Worm (Caenorhabditis elegans) whole organism, young adult: ENCODE results near the gene ugt-60.
A peak's percentile ranks its signal among the peaks of the same experiment; 100 is the strongest.

ENCODE experiments used
- B0019.2 ChIP-seq: fragments of 200-800 bp; sonication (Bioruptor generic); conservative IDR thresholded peaks from 2 replicates; pipeline ENCODE4 v1.3.6; 2022; ENCODE audit warnings: missing genetic modification reagents, missing genetic modification characterization, missing compliant biosample characterization
- B0035.1 ChIP-seq: sonication (generic microtip); optimal IDR thresholded peaks from 2 replicates; lab custom pipeline; 2016; ENCODE audit warnings: missing genetic modification characterization, mild to moderate bottlenecking, missing compliant biosample characterization, missing genotype, missing genetic modification reagents
- B0261.1 ChIP-seq: sonication (generic microtip); optimal IDR thresholded peaks from 2 replicates; lab custom pipeline; 2016; ENCODE audit warnings: mild to moderate bottlenecking, missing genetic modification characterization, moderate library complexity, missing compliant biosample characterization
- F33H1.4 ChIP-seq: fragments of 200-800 bp; sonication (Bioruptor generic); IDR thresholded peaks from 2 replicates; pipeline ENCODE4 v1.3.6; 2022; ENCODE audit warnings: missing genetic modification reagents, missing genetic modification characterization, missing compliant biosample characterization
- F39B2.1 ChIP-seq: fragments of 200-800 bp; sonication (Bioruptor generic); IDR thresholded peaks from 2 replicates; pipeline ENCODE4 v1.3.6; 2022; ENCODE audit warnings: missing genetic modification reagents, missing genetic modification characterization, missing compliant biosample characterization
- F49E8.2 ChIP-seq: sonication (generic microtip); optimal IDR thresholded peaks from 3 replicates; lab custom pipeline; 2017; ENCODE audit warnings: missing genetic modification characterization, mild to moderate bottlenecking, missing compliant biosample characterization, antibody characterized with exemption, moderate library complexity; ENCODE audit not compliant: insufficient read depth
- F55B11.4 ChIP-seq: sonication (generic microtip); optimal IDR thresholded peaks from 2 replicates; lab custom pipeline; 2016; ENCODE audit warnings: missing compliant biosample characterization, missing genetic modification characterization, borderline replicate concordance; ENCODE audit not compliant: insufficient read depth
- Y53F4B.3 ChIP-seq: fragments of 200-800 bp; sonication (Bioruptor generic); IDR thresholded peaks from 2 replicates; pipeline ENCODE4 v1.3.6; 2022; ENCODE audit warnings: missing genetic modification reagents, missing genetic modification characterization, missing compliant biosample characterization
- Y56A3A.18 ChIP-seq: fragments of 200-800 bp; sonication (Bioruptor generic); IDR thresholded peaks from 2 replicates; pipeline ENCODE4 v1.3.6; 2022; ENCODE audit warnings: missing genetic modification reagents, missing genetic modification characterization, missing compliant biosample characterization
- ama-1 ChIP-seq, 3 experiments: fragments of 150-350 bp in 1 of 3; sonication (generic microtip) in 2 of 3; optimal IDR thresholded peaks; 2 replicates each; lab custom pipeline; 2014 to 2018; ENCODE audit warnings: missing biosample characterization in 2 of 3, missing genetic modification characterization in 2 of 3, missing genetic modification reagents in 2 of 3
- aptf-3 ChIP-seq: fragments of 200-800 bp; sonication (Bioruptor generic); IDR thresholded peaks from 2 replicates; pipeline ENCODE4 v1.3.6; 2022; ENCODE audit warnings: missing genetic modification characterization, missing compliant biosample characterization
- attf-5 ChIP-seq: fragments of 200-800 bp; sonication (Bioruptor generic); optimal IDR thresholded peaks from 2 replicates; lab custom pipeline; 2018; ENCODE audit warnings: mild to moderate bottlenecking, missing genetic modification characterization, missing compliant biosample characterization
- ceh-91 ChIP-seq: fragments of 200-800 bp; sonication (Bioruptor generic); IDR thresholded peaks from 2 replicates; pipeline ENCODE4 v1.3.6; 2022; ENCODE audit warnings: missing genetic modification reagents, missing genetic modification characterization, missing compliant biosample characterization
- die-1 ChIP-seq: sonication (generic microtip); optimal IDR thresholded peaks from 2 replicates; lab custom pipeline; 2016; ENCODE audit warnings: missing genotype, mild to moderate bottlenecking, missing genetic modification characterization, missing compliant biosample characterization
- dox-1 ChIP-seq: fragments of 200-800 bp; sonication (Bioruptor generic); IDR thresholded peaks from 2 replicates; pipeline ENCODE4 v1.3.6; 2022; ENCODE audit warnings: missing genetic modification reagents, missing genetic modification characterization, missing compliant biosample characterization
- egl-44 ChIP-seq: fragments of 200-800 bp; sonication (Bioruptor generic); IDR thresholded peaks from 2 replicates; pipeline ENCODE4 v1.3.6; 2022; ENCODE audit warnings: missing genetic modification reagents, missing genetic modification characterization, missing compliant biosample characterization
- egrh-3 ChIP-seq: fragments of 200-800 bp; sonication (Bioruptor generic); IDR thresholded peaks from 2 replicates; pipeline ENCODE4 v1.3.6; 2022; ENCODE audit warnings: missing genetic modification reagents, missing genetic modification characterization, missing compliant biosample characterization
- ekl-4 ChIP-seq: fragments of 200-800 bp; sonication (Bioruptor generic); IDR thresholded peaks from 2 replicates; pipeline ENCODE4 v1.3.6; 2022; ENCODE audit warnings: missing genetic modification reagents, missing genetic modification characterization, missing compliant biosample characterization
- ets-4 ChIP-seq: fragments of 200-800 bp; sonication (Bioruptor generic); optimal IDR thresholded peaks from 2 replicates; lab custom pipeline; 2018; ENCODE audit warnings: mild to moderate bottlenecking, missing genetic modification characterization, missing compliant biosample characterization
- let-607 ChIP-seq, 2 experiments: fragments of 200-800 bp in 1 of 2; sonication (Bioruptor generic) in 1 of 2; sonication (generic microtip) in 1 of 2; optimal IDR thresholded peaks; 2 replicates each; lab custom pipeline; 2016 to 2018; ENCODE audit warnings: mild to moderate bottlenecking in 2 of 2, missing compliant biosample characterization in 2 of 2, missing genetic modification characterization in 2 of 2, moderate library complexity in 2 of 2, missing genotype in 1 of 2
- madf-3 ChIP-seq: fragments of 200-800 bp; sonication (Bioruptor generic); IDR thresholded peaks from 2 replicates; pipeline ENCODE4 v1.3.6; 2022; ENCODE audit warnings: missing genetic modification reagents, missing genetic modification characterization, missing compliant biosample characterization
- madf-6 ChIP-seq: fragments of 200-800 bp; sonication (Bioruptor generic); IDR thresholded peaks from 2 replicates; pipeline ENCODE4 v1.3.6; 2022; ENCODE audit warnings: missing genetic modification reagents, missing genetic modification characterization, missing compliant biosample characterization
- mel-28 ChIP-seq: sonication (generic microtip); optimal IDR thresholded peaks from 2 replicates; lab custom pipeline; 2016; ENCODE audit warnings: borderline replicate concordance, mild to moderate bottlenecking, missing genetic modification characterization, missing compliant biosample characterization
- mes-4 ChIP-seq: sonication (generic microtip); optimal IDR thresholded peaks from 2 replicates; lab custom pipeline; 2016; ENCODE audit warnings: missing genotype, missing genetic modification characterization, missing compliant biosample characterization
- mxl-1 ChIP-seq: sonication (generic microtip); optimal IDR thresholded peaks from 2 replicates; lab custom pipeline; 2016; ENCODE audit warnings: missing genetic modification characterization, missing compliant biosample characterization
- nhr-27 ChIP-seq: fragments of 200-800 bp; sonication (Bioruptor generic); optimal IDR thresholded peaks from 2 replicates; lab custom pipeline; 2018; ENCODE audit warnings: mild to moderate bottlenecking, missing genetic modification characterization, moderate library complexity, missing compliant biosample characterization
- nhr-80 ChIP-seq: sonication (generic microtip); optimal IDR thresholded peaks from 2 replicates; lab custom pipeline; 2016; ENCODE audit warnings: missing genetic modification characterization, missing compliant biosample characterization
- rpc-1 ChIP-seq, 2 experiments: fragments of 150-350 bp in 1 of 2; sonication (generic microtip) in 1 of 2; optimal IDR thresholded peaks; 2 replicates each; lab custom pipeline; 2014 to 2018; ENCODE audit warnings: missing biosample characterization in 1 of 2, missing genetic modification characterization in 1 of 2, missing genetic modification reagents in 1 of 2, missing genotype in 1 of 2
- sea-2 ChIP-seq: fragments of 200-800 bp; sonication (Bioruptor generic); IDR thresholded peaks from 2 replicates; pipeline ENCODE4 v1.3.6; 2022; ENCODE audit warnings: missing genetic modification characterization, missing compliant biosample characterization
- snpc-1.1 ChIP-seq: sonication (generic microtip); optimal IDR thresholded peaks from 2 replicates; lab custom pipeline; 2017; ENCODE audit warnings: missing genetic modification characterization, mild to moderate bottlenecking, missing compliant biosample characterization, antibody characterized with exemption, moderate library complexity, missing genotype, missing genetic modification reagents; ENCODE audit not compliant: insufficient read depth
- snpc-3.4 ChIP-seq: sonication (generic microtip); optimal IDR thresholded peaks from 2 replicates; lab custom pipeline; 2017; ENCODE audit warnings: missing genetic modification characterization, mild to moderate bottlenecking, missing compliant biosample characterization, antibody characterized with exemption, moderate library complexity, missing genotype, missing genetic modification reagents
- snpc-4 ChIP-seq, 5 experiments: fragments of 150-350 bp in 1 of 5; sonication (generic microtip) in 4 of 5; optimal IDR thresholded peaks; 2 replicates each; lab custom pipeline; 2014 to 2018; ENCODE audit warnings: missing genetic modification characterization in 5 of 5, missing biosample characterization in 3 of 5, antibody characterized with exemption in 2 of 5, mild to moderate bottlenecking in 2 of 5, missing compliant biosample characterization in 2 of 5, missing genotype in 2 of 5, moderate library complexity in 2 of 5, missing genetic modification reagents in 1 of 5
- zfh-2 ChIP-seq: fragments of 200-800 bp; sonication (Bioruptor generic); conservative IDR thresholded peaks from 2 replicates; pipeline ENCODE4 v1.3.6; 2022; ENCODE audit warnings: missing genetic modification reagents, missing genetic modification characterization, missing compliant biosample characterization
- ztf-18 ChIP-seq: sonication (generic microtip); optimal IDR thresholded peaks from 2 replicates; lab custom pipeline; 2016; ENCODE audit warnings: missing genotype, mild to moderate bottlenecking, missing genetic modification characterization, missing compliant biosample characterization

The ugt-60 gene

DNA sequence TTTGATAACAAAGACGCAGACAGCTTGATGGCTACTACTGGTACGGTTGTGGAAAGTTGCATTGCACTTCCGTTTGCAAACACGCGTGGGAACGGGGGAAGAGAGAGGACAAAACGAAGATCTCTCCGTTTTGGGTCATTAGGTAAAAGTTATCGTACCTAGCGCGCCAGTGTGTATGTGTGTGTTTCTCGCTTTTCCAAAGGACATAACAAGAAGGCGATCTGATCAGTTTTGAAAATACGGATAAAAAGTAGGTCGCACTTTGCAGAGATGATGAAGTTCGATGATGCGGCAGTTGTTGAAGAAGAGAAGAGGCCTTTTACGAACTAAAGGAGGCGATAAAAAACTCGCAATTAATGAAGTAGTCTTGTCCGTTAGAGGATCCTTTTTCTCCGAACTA lies 33.8 kb downstream of the ugt-60 start:
- TF ChIP-seq F39B2.1 (no peak), Y56A3A.18 (GFP tag; lab: Robert Waterston, UW) (no peak), B0019.2 (no peak), mes-4 (tag; lab: Kevin White, UChicago) (no peak), egl-44 (no peak), sea-2 (GFP tag; lab: Robert Waterston, UW) (no peak), die-1 (tag; lab: Kevin White, UChicago) (no peak), attf-5 (GFP tag; lab: Kevin White, UChicago) (no peak)
- TF ChIP-seq, all 124 proteins: peak for 0

DNA sequence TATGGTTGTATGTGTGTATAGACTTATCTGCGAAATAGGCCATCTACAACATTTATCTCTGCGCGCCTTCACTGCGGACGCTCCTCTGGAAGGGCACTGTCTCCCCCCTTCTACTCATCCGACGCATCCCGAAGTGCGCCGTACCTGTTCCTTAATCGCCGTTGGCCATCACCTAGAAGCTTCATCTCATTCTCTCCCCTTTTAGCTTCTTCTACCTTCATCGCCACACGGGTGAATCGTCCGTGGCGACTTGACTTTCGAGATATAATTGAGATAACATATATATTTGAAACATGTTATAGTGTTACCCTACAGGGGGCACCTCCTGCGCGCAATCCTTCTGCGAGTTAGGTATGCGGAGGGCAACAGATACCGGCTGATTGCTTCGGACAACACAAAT lies 36.7 kb downstream of the ugt-60 start:
- TF ChIP-seq zfh-2 (GFP tag; lab: Robert Waterston, UW): 0 out of 2 replicates have a peak, but pooled peaks have one; percentile 44
- TF ChIP-seq F49E8.2 (tag; lab: Kevin White, UChicago): no peak

DNA sequence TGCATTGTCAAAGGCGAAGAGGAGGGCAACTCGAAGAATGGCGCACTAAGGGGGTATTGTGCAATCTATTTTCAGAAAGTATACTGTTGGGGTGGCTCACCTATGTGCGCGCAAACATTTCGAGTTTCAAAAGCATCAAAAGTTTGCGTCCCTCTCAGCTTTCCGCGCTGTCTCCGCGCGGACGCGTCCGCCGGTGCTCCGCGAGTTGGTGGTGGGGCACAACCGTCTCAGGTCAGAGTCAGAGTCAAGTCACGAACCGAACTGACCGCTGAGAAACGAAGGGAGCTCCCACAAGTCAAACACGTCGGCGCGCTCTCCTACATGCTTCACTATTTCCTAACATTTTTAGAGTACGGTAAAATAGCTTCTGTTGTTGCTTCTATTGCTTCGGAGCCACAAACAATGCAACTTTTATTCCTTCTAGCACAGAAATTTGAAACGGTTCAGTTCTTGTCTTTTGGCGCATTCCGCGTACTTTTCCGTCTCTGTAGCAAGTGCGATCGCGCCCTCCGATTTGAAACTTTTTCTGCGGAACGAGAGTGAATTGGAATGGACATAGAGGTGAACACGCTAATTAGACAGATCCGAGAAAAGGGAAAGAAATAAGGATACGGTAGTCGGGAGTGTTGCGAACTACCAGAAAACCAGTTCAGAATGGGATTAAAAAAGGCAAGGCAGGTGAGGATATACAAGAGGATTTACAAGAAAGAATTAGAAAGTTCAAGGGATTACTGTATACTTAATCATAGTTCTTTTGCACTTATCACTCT lies 39.4 kb downstream of the ugt-60 start:
- TF ChIP-seq egrh-3 (GFP tag; lab: Robert Waterston, UW): peak; percentile 38; the same call in 1 of the 2 replicates
- peak; percentile 85 for TF ChIP-seq zfh-2 (GFP tag; lab: Robert Waterston, UW)
- no peak for TF ChIP-seq attf-5 (GFP tag; lab: Kevin White, UChicago)

DNA sequence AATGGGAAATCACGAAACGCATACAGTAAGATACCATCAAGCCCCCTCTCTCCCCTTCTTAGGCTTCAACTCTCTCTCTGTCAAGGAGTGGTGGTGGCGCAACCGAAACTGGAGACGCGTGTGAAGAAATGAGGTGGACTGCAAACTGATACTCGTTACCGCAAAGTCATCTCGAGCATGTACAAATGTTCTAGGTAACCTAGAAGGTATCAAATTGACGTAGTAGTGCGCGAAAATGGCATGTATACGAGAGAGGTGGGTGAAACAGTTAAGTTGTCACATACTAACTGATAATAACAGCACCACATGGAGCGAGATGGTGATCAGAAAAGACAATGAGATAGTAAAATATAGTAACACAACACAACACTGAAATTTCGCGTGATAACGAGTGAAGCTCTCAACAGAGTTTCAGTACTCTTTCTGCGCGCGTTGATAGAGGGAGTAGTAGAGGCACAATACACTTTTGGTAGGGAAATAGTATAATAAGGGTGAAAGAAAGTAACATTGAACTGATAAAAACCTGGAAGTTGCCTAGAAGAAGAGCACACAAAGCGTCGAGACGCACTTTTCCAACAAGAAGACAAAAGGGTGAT lies 40.6 kb downstream of the ugt-60 start:
- TF ChIP-seq F33H1.4: no peak
- TF ChIP-seq let-607 (tag; optimal IDR thresholded peaks at IDR 0.05; lab: Kevin White, UChicago): peak; percentile 47 to 86
- peak; percentile 98 for TF ChIP-seq nhr-80 (tag; lab: Kevin White, UChicago)
- TF ChIP-seq snpc-3.4 (tag; lab: Kevin White, UChicago): no peak
- 0 out of 2 replicates have a peak, but pooled peaks have one; percentile 15 for TF ChIP-seq dox-1 (GFP tag; lab: Robert Waterston, UW)
- peak; percentile 65 for TF ChIP-seq ets-4

DNA sequence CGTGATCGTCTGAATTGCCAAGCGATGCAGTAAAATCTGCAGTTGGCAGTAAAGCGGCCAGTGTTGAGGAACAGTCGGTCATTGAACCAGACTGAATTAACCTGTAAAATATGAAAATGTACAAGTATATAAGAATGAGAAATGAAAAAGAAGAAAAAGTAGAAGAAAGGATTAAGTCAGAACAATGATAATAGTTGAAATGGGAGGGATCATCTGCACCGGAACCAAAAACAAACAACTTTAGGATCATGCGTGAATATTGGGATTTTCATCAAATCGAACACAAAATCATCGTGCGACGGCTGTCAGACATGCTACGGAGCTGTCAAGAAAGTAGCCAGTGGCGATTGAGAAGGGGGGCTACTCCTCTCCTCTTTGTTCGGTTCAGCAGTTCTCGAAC lies 41.8 kb downstream of the ugt-60 start, which contains the start of gene gei-13:
Gene gei-13, minus strand, starts transcription at position 101 of the 400 bp plus-strand sequence.
- TF ChIP-seq F55B11.4 (tag; lab: Kevin White, UChicago) (no peak), madf-3 (no peak)

DNA sequence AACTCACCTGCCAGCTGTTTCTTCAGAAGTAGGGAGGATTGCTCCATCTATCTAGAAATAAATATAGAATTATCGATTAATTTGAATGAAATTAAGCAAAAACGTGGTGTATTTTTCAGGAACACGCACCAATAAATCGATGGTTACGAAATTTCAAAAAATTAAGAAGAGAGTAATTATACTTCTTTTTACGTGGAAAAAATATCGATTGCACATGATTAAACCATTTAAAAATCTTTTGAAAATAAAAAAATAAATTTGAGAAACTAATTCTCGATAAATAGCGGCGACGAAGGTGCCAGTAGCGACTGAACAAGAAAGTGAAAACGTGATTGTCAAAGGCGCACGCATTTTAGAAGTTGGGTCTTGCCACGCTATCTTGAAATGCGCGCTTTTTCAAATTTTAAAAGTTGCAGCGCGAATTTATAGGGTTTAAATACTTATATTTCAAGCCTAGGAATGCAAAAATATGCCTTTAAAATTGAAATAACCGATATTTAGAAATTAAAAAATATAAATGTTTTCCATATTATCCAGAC lies 47.7 kb downstream of the ugt-60 start, which contains the start of gene ubc-7:
Gene ubc-7, minus strand, starts transcription at position 51 of the 539 bp plus-strand sequence.
- peak; percentile 51 for TF ChIP-seq ama-1 (optimal IDR thresholded peaks at IDR 0.05; lab: Kevin White, UChicago)
- no peak for TF ChIP-seq ama-1 (GFP tag; optimal IDR thresholded peaks at IDR 0.05; lab: Kevin White, UChicago)
- TF ChIP-seq mel-28: no peak
- TF ChIP-seq Y53F4B.3: no peak
- peak; percentile 76 for TF ChIP-seq ekl-4 (GFP tag; lab: Robert Waterston, UW)
- 0 out of 2 replicates have a peak, but pooled peaks have one; percentile 3 for TF ChIP-seq B0019.2
- TF ChIP-seq B0261.1 (tag; lab: Kevin White, UChicago): no peak
- no peak for TF ChIP-seq aptf-3 (GFP tag; lab: Robert Waterston, UW)
- no peak for TF ChIP-seq rpc-1 (optimal IDR thresholded peaks at IDR 0.05; lab: Kevin White, UChicago)
- no peak for TF ChIP-seq rpc-1 (tag; optimal IDR thresholded peaks at IDR 0.05; lab: Kevin White, UChicago)
- TF ChIP-seq snpc-4 (GFP tag; optimal IDR thresholded peaks at IDR 0.05; lab: Kevin White, UChicago): no peak
- peak in 2 of 4 experiments; percentile 14 to 45 for TF ChIP-seq snpc-4 (tag; optimal IDR thresholded peaks at IDR 0.05; lab: Kevin White, UChicago)
- no peak for TF ChIP-seq mxl-1 (tag; lab: Kevin White, UChicago)
- no peak for TF ChIP-seq B0035.1
- no peak for TF ChIP-seq nhr-27 (tag; lab: Kevin White, UChicago)
- TF ChIP-seq snpc-1.1: peak; percentile 58
- peak; percentile 83 for TF ChIP-seq ceh-91 (GFP tag; lab: Robert Waterston, UW)
- peak; percentile 48 for TF ChIP-seq ztf-18 (tag; lab: Kevin White, UChicago)
- peak; percentile 25; the same call in 1 of the 2 replicates for TF ChIP-seq dox-1 (GFP tag; lab: Robert Waterston, UW)
- TF ChIP-seq madf-6 (GFP tag; lab: Robert Waterston, UW): peak; percentile 96
